Worm (Caenorhabditis elegans): ENCODE results near the gene txdc-12.1.

The txdc-12.1 gene

ce11 chrII:12226192-12226591 lies 14.0 kb upstream of the txdc-12.1 start:
- TF ChIP-seq sdc-2 (tag; optimal IDR thresholded peaks at IDR 0.05) (no peak), fkh-10 (GFP tag; optimal IDR thresholded peaks at IDR 0.05) (no peak), dve-1 (tag; optimal IDR thresholded peaks at IDR 0.05) (no peak), ahr-1 (tag; optimal IDR thresholded peaks at IDR 0.05) (no peak), lim-6 (tag; optimal IDR thresholded peaks at IDR 0.05) (no peak), syd-9 (tag; optimal IDR thresholded peaks at IDR 0.05) (no peak), hlh-15 (tag; optimal IDR thresholded peaks at IDR 0.05) (no peak), sox-4 (tag; optimal IDR thresholded peaks at IDR 0.05) (no peak), pax-1 (tag; optimal IDR thresholded peaks at IDR 0.05) (no peak), Y22D7AL.16 (tag; optimal IDR thresholded peaks at IDR 0.05) (no peak), ceh-45 (GFP tag; IDR thresholded peaks at IDR 0.05) (no peak), npax-4 (tag; optimal IDR thresholded peaks at IDR 0.05) (no peak), pat-9 (tag; optimal IDR thresholded peaks at IDR 0.05) (no peak), gmeb-2 (tag; optimal IDR thresholded peaks at IDR 0.05) (no peak), ceh-14 (tag; optimal IDR thresholded peaks at IDR 0.05) (no peak), hlh-8 (tag; optimal IDR thresholded peaks at IDR 0.05) (no peak), ceh-24 (tag; optimal IDR thresholded peaks at IDR 0.05) (no peak), odd-2 (tag; optimal IDR thresholded peaks at IDR 0.05) (no peak), ama-1 (optimal IDR thresholded peaks at IDR 0.05) (no peak)

- TF ChIP-seq dmd-4 (tag; optimal IDR thresholded peaks at IDR 0.05; ENCODE audit: borderline replicate concordance), result no peak
These were observed 12.2 kb upstream of the txdc-12.1 start, which contains the start of gene sinh-1 for ce11 chrII:12228005-12228404. sinh-1 (plus strand) TSS chrII:12228305.

ce11 chrII:12237555-12237954 lies 2.6 kb upstream of the txdc-12.1 start:
- no peak for TF ChIP-seq elt-4 (tag; optimal IDR thresholded peaks at IDR 0.05)
- no peak for TF ChIP-seq nhr-11 (tag; optimal IDR thresholded peaks at IDR 0.05)
- TF ChIP-seq ceh-31 (tag; optimal IDR thresholded peaks at IDR 0.05), result no peak
- no peak for TF ChIP-seq F13H6.1 (tag; optimal IDR thresholded peaks at IDR 0.05)
- TF ChIP-seq odd-2 (tag; optimal IDR thresholded peaks at IDR 0.05), result no peak
- no peak for TF ChIP-seq ceh-19 (GFP tag; optimal IDR thresholded peaks at IDR 0.05)

- TF ChIP-seq ceh-48 (tag; optimal IDR thresholded peaks at IDR 0.05) (no peak), ceh-34 (tag; optimal IDR thresholded peaks at IDR 0.05) (no peak), ztf-16 (tag; optimal IDR thresholded peaks at IDR 0.05) (no peak), eyg-1 (tag; optimal IDR thresholded peaks at IDR 0.05) (no peak), ceh-19 (GFP tag; optimal IDR thresholded peaks at IDR 0.05) (no peak), syd-9 (tag; optimal IDR thresholded peaks at IDR 0.05) (no peak), C38D4.7 (GFP tag; optimal IDR thresholded peaks at IDR 0.05) (no peak), unc-86 (tag; optimal IDR thresholded peaks at IDR 0.05) (no peak), pat-9 (tag; optimal IDR thresholded peaks at IDR 0.05) (no peak), ttx-3 (tag; optimal IDR thresholded peaks at IDR 0.05) (no peak), pha-2 (tag; optimal IDR thresholded peaks at IDR 0.05) (no peak), lim-6 (tag; optimal IDR thresholded peaks at IDR 0.05) (no peak), hlh-15 (tag; optimal IDR thresholded peaks at IDR 0.05) (no peak), hlh-8 (tag; optimal IDR thresholded peaks at IDR 0.05) (no peak), madf-2 (tag; optimal IDR thresholded peaks at IDR 0.05) (no peak), ceh-45 (GFP tag; IDR thresholded peaks at IDR 0.05) (no peak), npax-4 (tag; optimal IDR thresholded peaks at IDR 0.05) (no peak)
These were observed 739 bp upstream of the txdc-12.1 start for ce11 chrII:12239449-12239848.

- no peak for TF ChIP-seq nfya-1 (tag; optimal IDR thresholded peaks at IDR 0.05)
- TF ChIP-seq nhr-232 (tag; optimal IDR thresholded peaks at IDR 0.05), result no peak
- TF ChIP-seq hlh-13 (GFP tag; optimal IDR thresholded peaks at IDR 0.05), result no peak
- TF ChIP-seq Y22D7AL.16 (tag; optimal IDR thresholded peaks at IDR 0.05), result no peak
- TF ChIP-seq C38D4.7 (GFP tag; optimal IDR thresholded peaks at IDR 0.05), result no peak
- no peak for TF ChIP-seq ceh-9 (tag; optimal IDR thresholded peaks at IDR 0.05)
- TF ChIP-seq hlh-6 (tag; optimal IDR thresholded peaks at IDR 0.05), result no peak
These were observed 1.6 kb downstream of the txdc-12.1 start for ce11 chrII:12241792-12242191.

All from whole organism, late embryonic.